Worm (Caenorhabditis elegans): ENCODE measurements around the gene dhrs-4.
"Not testable (repeated sequence)": the region's sequence is repeated elsewhere in the genome, so short reads cannot be mapped to it uniquely, and the experiment has no call there.

The dhrs-4 gene

DNA sequence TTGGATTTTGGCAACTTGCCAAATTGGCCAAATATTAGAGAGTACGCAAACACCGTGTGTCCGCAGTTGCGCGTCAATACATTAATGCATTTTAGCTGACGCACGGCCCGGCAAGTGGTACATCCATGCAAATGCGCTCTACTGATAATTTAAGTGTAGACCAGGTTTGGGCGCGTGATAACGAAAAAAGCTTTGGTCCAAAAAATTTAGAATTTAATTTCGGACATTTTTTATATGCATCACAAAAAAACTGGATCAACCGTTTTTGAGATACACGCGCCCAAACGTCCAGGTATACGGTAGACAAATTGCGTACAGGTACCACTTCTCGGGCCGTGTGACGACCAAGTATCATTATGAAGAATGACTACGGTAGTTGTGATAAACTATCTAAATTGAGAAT is 45.5 kb downstream of the dhrs-4 start, which contains the start of gene R186.8 (continued):
- TF ChIP-seq lin-40 (tag; optimal IDR thresholded peaks at IDR 0.05) (peak; percentile 83), rcor-1 (GFP tag; IDR thresholded peaks at IDR 0.05) (peak; percentile 81), ekl-4 (GFP tag; IDR thresholded peaks at IDR 0.05) (peak; percentile 78), lir-1 (GFP tag; conservative IDR thresholded peaks at IDR 0.05) (0 out of 2 replicates have a peak, but pooled peaks have one; percentile 32), tbp1 (GFP tag; optimal IDR thresholded peaks at IDR 0.05) (peak; percentile 60), dox-1 (GFP tag; IDR thresholded peaks at IDR 0.05) (peak; percentile 97), Y95B8A.8 (GFP tag; IDR thresholded peaks at IDR 0.05) (peak; percentile 66; the same call in 1 of the 2 replicates), ztf-28 (GFP tag; IDR thresholded peaks at IDR 0.05) (0 out of 2 replicates have a peak, but pooled peaks have one; percentile 18), let-607 (tag; optimal IDR thresholded peaks at IDR 0.05) (peak; percentile 91 to 94), C06A6.2 (GFP tag; conservative IDR thresholded peaks at IDR 0.05) (peak; percentile 40; the same call in 1 of the 2 replicates), ztf-6 (GFP tag; IDR thresholded peaks at IDR 0.05) (0 out of 2 replicates have a peak, but pooled peaks have one; percentile 7), pbrm-1 (GFP tag; IDR thresholded peaks at IDR 0.05) (peak; percentile 89), madf-10 (tag; optimal IDR thresholded peaks at IDR 0.05) (peak; percentile 15), nhr-90 (tag; optimal IDR thresholded peaks at IDR 0.05) (peak; percentile 16), snpc-4 (tag; optimal IDR thresholded peaks at IDR 0.05) (peak in 2 of 4 experiments; percentile 58 to 64), madf-6 (GFP tag; IDR thresholded peaks at IDR 0.05) (peak; percentile 68), ztf-3 (GFP tag; optimal IDR thresholded peaks at IDR 0.05) (peak; percentile 23), nfyb-1 (GFP tag; IDR thresholded peaks at IDR 0.05) (peak; percentile 86), F33H1.4 (GFP tag; IDR thresholded peaks at IDR 0.05) (peak; percentile 70), F37B4.10 (GFP tag; IDR thresholded peaks at IDR 0.05) (0 out of 2 replicates have a peak, but pooled peaks have one; percentile 70), egl-44 (GFP tag; IDR thresholded peaks at IDR 0.05) (0 out of 2 replicates have a peak, but pooled peaks have one; percentile 49), B0336.3 (GFP tag; IDR thresholded peaks at IDR 0.05) (peak; percentile 76; the same call in 1 of the 2 replicates), D2030.7 (GFP tag; IDR thresholded peaks at IDR 0.05) (peak; percentile 79)
- TF ChIP-seq snpc-4 (GFP tag; optimal IDR thresholded peaks at IDR 0.05), result not testable (repeated sequence)

DNA sequence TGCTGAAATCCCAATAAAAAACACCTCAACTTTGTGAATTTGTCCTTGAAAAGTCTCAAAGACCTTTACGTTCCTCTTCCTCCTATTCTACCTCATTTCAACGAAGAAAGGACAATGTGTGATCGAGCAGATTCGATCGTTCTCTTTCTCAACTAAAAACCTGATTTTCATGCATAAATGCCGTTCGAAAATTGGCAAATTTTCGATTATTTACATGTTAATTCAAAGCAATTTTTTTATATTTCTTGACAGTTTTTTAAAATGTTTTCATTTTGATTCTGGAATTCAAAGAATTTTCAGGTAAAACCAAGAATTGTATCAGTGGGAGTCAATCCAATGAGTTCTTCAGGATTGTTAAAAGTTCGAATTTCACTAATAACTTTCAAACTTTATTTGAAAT is 46.1 kb downstream of the dhrs-4 start, which contains the start of gene lin-46:
Gene lin-46, plus strand, starts transcription at position 301 of the 400 bp plus-strand sequence.
- TF ChIP-seq ztf-3 (GFP tag; optimal IDR thresholded peaks at IDR 0.05), result no peak
- TF ChIP-seq F49E8.2 (tag; optimal IDR thresholded peaks at IDR 0.05; ENCODE audit: insufficient read depth), result no peak
- TF ChIP-seq dpl-1 (GFP tag; optimal IDR thresholded peaks at IDR 0.05), result no peak
- TF ChIP-seq nfya-1 (tag; optimal IDR thresholded peaks at IDR 0.05; ENCODE audit: borderline replicate concordance, insufficient read depth), result no peak
- TF ChIP-seq ceh-91 (GFP tag; IDR thresholded peaks at IDR 0.05), result no peak

DNA sequence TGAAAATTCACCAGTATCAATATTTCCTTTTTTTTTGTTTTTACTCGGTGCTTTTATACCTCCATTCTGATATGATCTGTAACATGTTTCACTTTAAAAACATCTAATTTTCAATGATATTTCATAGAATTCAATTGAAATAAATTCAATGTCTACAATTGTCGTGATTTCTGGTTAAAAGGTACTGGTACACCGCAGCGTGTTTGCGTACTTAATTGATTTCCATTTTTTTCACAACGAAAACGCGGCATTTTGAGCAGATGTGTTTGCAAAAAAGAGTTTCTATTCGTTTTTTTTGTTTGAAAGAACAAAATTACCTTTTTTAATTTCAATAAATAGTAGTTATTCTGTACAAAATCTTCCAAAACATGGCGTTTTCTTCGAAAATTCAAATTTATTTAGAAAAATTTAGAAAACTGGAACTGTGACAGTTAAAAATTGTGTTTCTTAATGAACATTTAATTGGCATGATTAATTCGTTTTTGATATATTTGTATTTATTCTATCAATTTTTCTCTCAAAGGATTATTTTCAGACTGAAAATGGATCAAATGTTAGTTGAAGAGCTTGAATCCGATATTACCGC is 48.3 kb downstream of the dhrs-4 start, which contains the start of gene pnn-1:
Gene pnn-1, plus strand, starts transcription at position 536 of the 586 bp plus-strand sequence.
- TF ChIP-seq hmg-1.2 (GFP tag; IDR thresholded peaks at IDR 0.05), result peak; percentile 26; the same call in 1 of the 2 replicates
- peak; percentile 6 for TF ChIP-seq dpl-1 (GFP tag; optimal IDR thresholded peaks at IDR 0.05)
- TF ChIP-seq lin-35 (GFP tag; optimal IDR thresholded peaks at IDR 0.05), result peak in 1 of 3 experiments; percentile 63
- TF ChIP-seq Y56A3A.18 (GFP tag; IDR thresholded peaks at IDR 0.05), result no peak
- TF ChIP-seq efl-1 (GFP tag; optimal IDR thresholded peaks at IDR 0.05), result peak; percentile 32
- TF ChIP-seq mcd-1 (GFP tag; IDR thresholded peaks at IDR 0.05), result peak; percentile 42; the same call in 1 of the 2 replicates
